Fruit fly (Drosophila melanogaster): ENCODE results near the gene CG7560.
A peak's percentile ranks its signal among the peaks of the same experiment; 100 is the strongest.

Gene CG7560

dm6 chr3L:11466985-11467384 is 42.0 kb downstream of the CG7560 start (continued):
- TF ChIP-seq Meics (GFP tag; optimal IDR thresholded peaks at IDR 0.05) (peak; percentile 43), CG8924 (tag; optimal IDR thresholded peaks at IDR 0.05) (peak; percentile 61), Ssrp (tag; optimal IDR thresholded peaks at IDR 0.05) (peak; percentile 27), CG9876 (GFP tag; optimal IDR thresholded peaks at IDR 0.05) (no peak), grau (tag; optimal IDR thresholded peaks at IDR 0.05) (peak; percentile 62), Med (GFP tag) (no peak), tgo (GFP tag; IDR thresholded peaks at IDR 0.05) (peak; percentile 27; the same call in 1 of the 3 replicates), slbo (GFP tag; IDR thresholded peaks at IDR 0.05) (peak; percentile 34; the same call in 1 of the 2 replicates), nmo (GFP tag; optimal IDR thresholded peaks at IDR 0.05) (peak; percentile 53), dmrt99B (tag; optimal IDR thresholded peaks at IDR 0.05) (peak; percentile 55), CG17361 (GFP tag; IDR thresholded peaks at IDR 0.05) (peak; percentile 67), Optix (GFP tag; IDR thresholded peaks at IDR 0.05) (no peak), Hr51 (GFP tag; optimal IDR thresholded peaks at IDR 0.05) (peak in 1 of 2 experiments; percentile 68), CG7745 (tag; optimal IDR thresholded peaks at IDR 0.05) (no peak), wor (GFP tag; IDR thresholded peaks at IDR 0.05) (0 out of 2 replicates have a peak, but pooled peaks have one; percentile 12), Sox100B (GFP tag; optimal IDR thresholded peaks at IDR 0.05) (peak; percentile 58), Sox102F (GFP tag; optimal IDR thresholded peaks at IDR 0.05) (peak; percentile 56), caup (GFP tag; optimal IDR thresholded peaks at IDR 0.05; ENCODE audit: severe bottlenecking) (peak; percentile 7), Hr3 (GFP tag; optimal IDR thresholded peaks at IDR 0.05) (peak; percentile 35), row (GFP tag; IDR thresholded peaks at IDR 0.05) (0 out of 3 replicates have a peak, but pooled peaks have one; percentile 21), CG17829 (tag; optimal IDR thresholded peaks at IDR 0.05) (peak; percentile 43), CG12299 (tag; optimal IDR thresholded peaks at IDR 0.05) (no peak), bcd (GFP tag; optimal IDR thresholded peaks at IDR 0.05) (peak; percentile 12), Mad (GFP tag; optimal IDR thresholded peaks at IDR 0.05) (no peak), lab (GFP tag; optimal IDR thresholded peaks at IDR 0.05) (peak; percentile 45), tap (tag; optimal IDR thresholded peaks at IDR 0.05) (peak; percentile 21), pfk (GFP tag; optimal IDR thresholded peaks at IDR 0.05) (no peak), CG34422 (GFP tag; IDR thresholded peaks at IDR 0.05) (no peak), unpg (GFP tag; optimal IDR thresholded peaks at IDR 0.05) (peak; percentile 12), seq (GFP tag; IDR thresholded peaks at IDR 0.05) (no peak), CoRest (tag; optimal IDR thresholded peaks at IDR 0.05) (peak; percentile 53), bsh (GFP tag; optimal IDR thresholded peaks at IDR 0.05) (peak in 1 of 2 experiments; percentile 31), gsb-n (tag; optimal IDR thresholded peaks at IDR 0.05) (peak; percentile 38), CG2712 (tag; optimal IDR thresholded peaks at IDR 0.05) (peak; percentile 67), Hmr (GFP tag; optimal IDR thresholded peaks at IDR 0.05) (peak; percentile 43), CG7556 (GFP tag; optimal IDR thresholded peaks at IDR 0.05) (peak; percentile 74), CG17385 (GFP tag; optimal IDR thresholded peaks at IDR 0.05) (peak; percentile 27), inv (GFP tag; IDR thresholded peaks at IDR 0.05; ENCODE audit: partially characterized antibody) (no peak), CG18599 (GFP tag; optimal IDR thresholded peaks at IDR 0.05) (peak; percentile 49), HHEX (GFP tag; optimal IDR thresholded peaks at IDR 0.05) (peak; percentile 22), Nf-YC (tag; optimal IDR thresholded peaks at IDR 0.05) (no peak), D19A (tag; optimal IDR thresholded peaks at IDR 0.05) (peak; percentile 39), toy (GFP tag; IDR thresholded peaks at IDR 0.05) (no peak), Mrtf (GFP tag; IDR thresholded peaks at IDR 0.05) (no peak), CG2678 (tag; optimal IDR thresholded peaks at IDR 0.05) (peak; percentile 71), CG10267 (tag; optimal IDR thresholded peaks at IDR 0.05) (peak; percentile 35), lola (GFP tag; optimal IDR thresholded peaks at IDR 0.05) (peak in 1 of 3 experiments; percentile 47), CG12391 (tag; optimal IDR thresholded peaks at IDR 0.05) (peak; percentile 37)
